Worm (Caenorhabditis elegans) whole organism, L2 larva: Measurements from ENCODE around the gene wht-7.

ENCODE experiments used
- C34F6.9 ChIP-seq: fragments of 150-350 bp; optimal IDR thresholded peaks from 2 replicates; lab custom pipeline; 2014; ENCODE audit warnings: missing biosample characterization, missing genetic modification characterization
- F13H6.1 ChIP-seq: sonication (generic microtip); optimal IDR thresholded peaks from 2 replicates; lab custom pipeline; 2016; ENCODE audit warnings: missing genetic modification characterization, missing compliant biosample characterization
- R02D3.7 ChIP-seq: fragments of 150-350 bp; optimal IDR thresholded peaks from 2 replicates; lab custom pipeline; 2014; ENCODE audit warnings: missing biosample characterization, missing genetic modification characterization
- Y55F3AM.14 ChIP-seq: fragments of 200-800 bp; sonication (Bioruptor generic); optimal IDR thresholded peaks from 2 replicates; lab custom pipeline; 2018; ENCODE audit warnings: mild to moderate bottlenecking, missing genetic modification characterization, missing compliant biosample characterization
- ZK546.5 ChIP-seq: sonication (generic microtip); optimal IDR thresholded peaks from 2 replicates; lab custom pipeline; 2017; ENCODE audit warnings: missing biosample characterization, missing genetic modification characterization
- alr-1 ChIP-seq: fragments of 150-350 bp; optimal IDR thresholded peaks from 2 replicates; lab custom pipeline; 2014; ENCODE audit warnings: missing biosample characterization, missing genetic modification characterization
- aly-2 ChIP-seq: fragments of 150-350 bp; optimal IDR thresholded peaks from 2 replicates; lab custom pipeline; 2014; ENCODE audit warnings: missing biosample characterization, missing genetic modification characterization
- ama-1 ChIP-seq: fragments of 150-350 bp; optimal IDR thresholded peaks from 2 replicates; lab custom pipeline; 2018; ENCODE audit warnings: inconsistent platforms
- blmp-1 ChIP-seq: sonication (generic microtip); optimal IDR thresholded peaks from 2 replicates; lab custom pipeline; 2017; ENCODE audit warnings: missing genetic modification characterization, mild to moderate bottlenecking, missing compliant biosample characterization, antibody characterized with exemption, moderate library complexity; ENCODE audit not compliant: insufficient read depth
- ceh-16 ChIP-seq: fragments of 150-350 bp; optimal IDR thresholded peaks from 2 replicates; lab custom pipeline; 2014; ENCODE audit warnings: missing biosample characterization, missing genetic modification characterization
- ceh-82 ChIP-seq: fragments of 150-350 bp; optimal IDR thresholded peaks from 2 replicates; lab custom pipeline; 2014; ENCODE audit warnings: missing biosample characterization, missing genetic modification characterization
- crh-2 ChIP-seq: sonication (generic microtip); optimal IDR thresholded peaks from 2 replicates; lab custom pipeline; 2017; ENCODE audit warnings: missing biosample characterization, missing genetic modification characterization
- dmd-4 ChIP-seq: sonication (generic microtip); optimal IDR thresholded peaks from 2 replicates; lab custom pipeline; 2017; ENCODE audit warnings: missing biosample characterization, missing genetic modification characterization
- egl-27 ChIP-seq: sonication (generic microtip); optimal IDR thresholded peaks from 3 replicates; lab custom pipeline; 2017; ENCODE audit warnings: missing biosample characterization, missing genetic modification reagents, missing genetic modification characterization
- elt-1 ChIP-seq: fragments of 150-350 bp; optimal IDR thresholded peaks from 2 replicates; lab custom pipeline; 2014; ENCODE audit warnings: missing biosample characterization, missing genetic modification characterization
- elt-3 ChIP-seq: sonication (generic microtip); optimal IDR thresholded peaks from 2 replicates; lab custom pipeline; 2017; ENCODE audit warnings: missing biosample characterization, missing genetic modification characterization
- fos-1 ChIP-seq: fragments of 150-350 bp; optimal IDR thresholded peaks from 2 replicates; lab custom pipeline; 2014; ENCODE audit warnings: missing biosample characterization, missing genetic modification characterization
- gmeb-1 ChIP-seq: fragments of 150-350 bp; optimal IDR thresholded peaks from 2 replicates; lab custom pipeline; 2014; ENCODE audit warnings: missing biosample characterization, missing genetic modification characterization
- lin-11 ChIP-seq: fragments of 150-350 bp; sonication (generic microtip); optimal IDR thresholded peaks from 2 replicates; lab custom pipeline; 2014; ENCODE audit warnings: missing biosample characterization, missing genetic modification characterization, inconsistent platforms, mixed read lengths
- lin-13 ChIP-seq: fragments of 150-350 bp; optimal IDR thresholded peaks from 2 replicates; lab custom pipeline; 2014; ENCODE audit warnings: missing biosample characterization, missing genetic modification reagents, missing genetic modification characterization
- lin-39 ChIP-seq: fragments of 150-350 bp; optimal IDR thresholded peaks from 2 replicates; lab custom pipeline; 2014; ENCODE audit warnings: missing biosample characterization, missing genetic modification reagents, missing genetic modification characterization
- lsy-2 ChIP-seq, 2 experiments: fragments of 150-350 bp in 1 of 2; sonication (generic microtip) in 1 of 2; optimal IDR thresholded peaks; 2 replicates each; lab custom pipeline; 2014 to 2017; ENCODE audit warnings: missing biosample characterization in 2 of 2, missing genetic modification characterization in 2 of 2
- mab-5 ChIP-seq: fragments of 150-350 bp; optimal IDR thresholded peaks from 2 replicates; lab custom pipeline; 2014; ENCODE audit warnings: missing biosample characterization, missing genetic modification characterization
- mbf-1 ChIP-seq: sonication (generic microtip); optimal IDR thresholded peaks from 2 replicates; lab custom pipeline; 2017; ENCODE audit warnings: missing biosample characterization, missing genetic modification characterization
- mdl-1 ChIP-seq, 2 experiments: fragments of 150-350 bp in 1 of 2; sonication (generic microtip) in 1 of 2; optimal IDR thresholded peaks; 2 replicates each; lab custom pipeline; 2017; ENCODE audit warnings: missing biosample characterization in 2 of 2, missing genetic modification characterization in 2 of 2
- nhr-10 ChIP-seq: sonication (generic microtip); optimal IDR thresholded peaks from 2 replicates; lab custom pipeline; 2017; ENCODE audit warnings: missing biosample characterization, missing genetic modification characterization
- nhr-11 ChIP-seq: fragments of 150-350 bp; optimal IDR thresholded peaks from 2 replicates; lab custom pipeline; 2014; ENCODE audit warnings: missing biosample characterization, missing genetic modification characterization
- nhr-12 ChIP-seq: fragments of 150-350 bp; optimal IDR thresholded peaks from 2 replicates; lab custom pipeline; 2014; ENCODE audit warnings: missing biosample characterization, missing genetic modification characterization
- nhr-129 ChIP-seq: fragments of 150-350 bp; optimal IDR thresholded peaks from 2 replicates; lab custom pipeline; 2014; ENCODE audit warnings: missing biosample characterization, missing genetic modification characterization
- nhr-21 ChIP-seq: fragments of 150-350 bp; optimal IDR thresholded peaks from 2 replicates; lab custom pipeline; 2014; ENCODE audit warnings: missing biosample characterization, missing genetic modification characterization
- nhr-23 ChIP-seq: fragments of 150-350 bp; optimal IDR thresholded peaks from 2 replicates; lab custom pipeline; 2014; ENCODE audit warnings: missing biosample characterization, missing genetic modification reagents, missing genetic modification characterization
- nhr-237 ChIP-seq: fragments of 150-350 bp; optimal IDR thresholded peaks from 2 replicates; lab custom pipeline; 2014; ENCODE audit warnings: missing biosample characterization, missing genetic modification characterization
- nhr-25 ChIP-seq: fragments of 150-350 bp; sonication (generic microtip); optimal IDR thresholded peaks from 3 replicates; lab custom pipeline; 2014; ENCODE audit warnings: missing biosample characterization, missing genetic modification characterization
- nhr-6 ChIP-seq: fragments of 150-350 bp; optimal IDR thresholded peaks from 2 replicates; lab custom pipeline; 2014; ENCODE audit warnings: missing biosample characterization, missing genetic modification characterization
- nhr-77 ChIP-seq: fragments of 150-350 bp; optimal IDR thresholded peaks from 2 replicates; lab custom pipeline; 2014; ENCODE audit warnings: missing biosample characterization, missing genetic modification characterization
- peb-1 ChIP-seq: fragments of 150-350 bp; optimal IDR thresholded peaks from 2 replicates; lab custom pipeline; 2014; ENCODE audit warnings: missing biosample characterization, missing genetic modification characterization
- sem-4 ChIP-seq: fragments of 150-350 bp; optimal IDR thresholded peaks from 2 replicates; lab custom pipeline; 2014; ENCODE audit warnings: missing biosample characterization, missing genetic modification reagents, missing genetic modification characterization
- skn-1 ChIP-seq: sonication (generic microtip); optimal IDR thresholded peaks from 2 replicates; lab custom pipeline; 2017; ENCODE audit warnings: missing biosample characterization, missing genetic modification characterization
- sma-3 ChIP-seq: sonication (generic microtip); optimal IDR thresholded peaks from 2 replicates; lab custom pipeline; 2016; ENCODE audit warnings: missing genetic modification reagents, missing genetic modification characterization, missing compliant biosample characterization
- sma-9 ChIP-seq, 2 experiments: fragments of 150-350 bp in 1 of 2; sonication (generic microtip) in 1 of 2; optimal IDR thresholded peaks; 2 replicates each; lab custom pipeline; 2014 to 2016; ENCODE audit warnings: missing genetic modification characterization in 2 of 2, mild to moderate bottlenecking in 1 of 2, missing biosample characterization in 1 of 2, missing compliant biosample characterization in 1 of 2, missing genetic modification reagents in 1 of 2, moderate library complexity in 1 of 2
- snpc-4 ChIP-seq: fragments of 150-350 bp; optimal IDR thresholded peaks from 2 replicates; lab custom pipeline; 2014; ENCODE audit warnings: missing biosample characterization, missing genetic modification characterization
- unc-39 ChIP-seq: fragments of 150-350 bp; optimal IDR thresholded peaks from 2 replicates; lab custom pipeline; 2014; ENCODE audit warnings: missing biosample characterization, missing genetic modification characterization
- unc-55 ChIP-seq: fragments of 150-350 bp; sonication (generic microtip); optimal IDR thresholded peaks from 3 replicates; lab custom pipeline; 2014; ENCODE audit warnings: missing biosample characterization, missing genetic modification reagents, missing genetic modification characterization
- unc-62 ChIP-seq: fragments of 150-350 bp; optimal IDR thresholded peaks from 2 replicates; lab custom pipeline; 2014; ENCODE audit warnings: missing biosample characterization, missing genetic modification reagents, missing genetic modification characterization
- zag-1 ChIP-seq: fragments of 150-350 bp; optimal IDR thresholded peaks from 2 replicates; lab custom pipeline; 2014; ENCODE audit warnings: missing biosample characterization, missing genetic modification characterization
- ztf-1 ChIP-seq: fragments of 200-800 bp; sonication (Bioruptor generic); conservative IDR thresholded peaks from 2 replicates; pipeline ENCODE4 v1.3.6; 2022; ENCODE audit warnings: missing genetic modification characterization, missing compliant biosample characterization
- ztf-11 ChIP-seq: sonication (generic microtip); optimal IDR thresholded peaks from 2 replicates; lab custom pipeline; 2017; ENCODE audit warnings: missing biosample characterization, missing genetic modification characterization
- ztf-4 ChIP-seq: fragments of 150-350 bp; optimal IDR thresholded peaks from 2 replicates; lab custom pipeline; 2014; ENCODE audit warnings: missing biosample characterization, missing genetic modification characterization

wht-7 gene

DNA sequence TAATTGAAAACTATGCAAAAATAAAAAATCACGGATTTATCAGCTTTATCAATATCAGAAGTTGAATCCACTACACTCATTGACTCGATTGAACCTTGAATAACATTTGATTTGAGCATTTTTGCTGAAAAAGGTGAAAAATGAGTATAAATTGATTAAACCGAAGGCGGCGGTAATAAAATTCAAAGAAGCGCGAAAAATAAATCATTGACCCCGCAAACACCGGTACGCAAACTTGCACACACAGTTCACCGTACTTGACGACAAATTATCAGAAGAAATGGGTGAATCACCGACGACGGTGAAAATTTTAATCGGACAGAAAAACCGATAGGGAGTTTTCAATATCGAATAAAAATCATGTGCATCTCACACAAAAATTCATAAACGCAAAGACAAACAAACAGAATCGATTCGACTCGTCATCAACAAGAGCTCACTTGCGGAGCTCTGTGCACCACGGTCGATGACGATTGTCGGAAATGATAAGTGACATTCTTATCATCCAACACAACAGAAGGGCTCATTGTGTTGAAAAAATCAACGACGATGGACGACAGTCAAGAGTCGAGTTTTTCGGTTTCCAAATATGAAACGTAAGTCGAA is at the start of gene wht-7, which contains the start of gene Y42G9A.1:
Gene wht-7 (minus strand): TSS at position 131 of the 606 bp plus-strand sequence.
Gene Y42G9A.1 (plus strand): TSS at position 495 of the 606 bp plus-strand sequence.
- TF ChIP-seq nhr-6 (tag; lab: Kevin White, UChicago) (no peak), nhr-12 (no peak), fos-1 (tag; lab: Kevin White, UChicago) (peak; percentile 67), R02D3.7 (tag; lab: Kevin White, UChicago) (no peak), F13H6.1 (tag; lab: Kevin White, UChicago) (no peak), aly-2 (tag; lab: Kevin White, UChicago) (no peak), peb-1 (no peak), dmd-4 (tag; lab: Kevin White, UChicago) (no peak), crh-2 (tag; lab: Kevin White, UChicago) (no peak), gmeb-1 (tag; lab: Kevin White, UChicago) (peak; percentile 10), nhr-237 (no peak)

DNA sequence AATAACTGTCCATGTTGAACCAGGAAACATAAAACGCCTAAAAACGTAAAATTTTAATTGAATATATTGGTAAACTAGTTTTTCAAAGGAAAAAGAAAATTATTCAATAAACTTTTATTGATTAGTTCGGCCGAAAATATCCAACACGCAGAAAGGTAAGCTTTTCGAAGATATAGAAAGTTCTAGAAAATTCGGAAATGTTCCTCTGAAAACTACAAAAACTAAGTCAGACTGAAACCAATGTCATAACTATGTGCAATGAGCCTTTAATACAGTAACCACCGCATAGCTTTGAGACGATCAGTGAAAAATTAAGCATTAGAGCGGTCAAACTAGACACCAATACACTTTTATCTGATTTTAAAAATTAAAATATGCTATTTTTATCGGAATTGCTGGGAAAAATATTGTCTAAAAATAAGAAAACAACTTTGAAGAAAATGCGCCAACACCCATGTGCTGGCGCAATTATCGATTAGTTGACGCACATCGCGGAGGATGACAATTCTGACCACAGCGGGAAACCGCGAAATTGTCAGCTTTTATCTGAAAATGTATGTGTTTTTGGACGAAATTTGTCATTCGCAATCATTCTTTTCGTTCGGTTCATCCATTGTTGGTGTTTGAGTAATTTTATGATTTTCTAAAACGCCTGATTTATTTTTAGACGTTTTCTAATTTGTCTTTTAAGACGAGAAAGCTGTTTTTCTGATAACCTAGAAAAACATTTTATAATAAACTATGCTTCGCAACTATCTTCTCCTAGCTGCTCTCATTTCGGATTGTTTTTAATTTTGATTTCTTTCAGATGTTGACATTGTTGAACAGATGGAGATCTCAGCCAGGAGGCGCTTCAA is 49.2 kb upstream of the wht-7 start, which contains the start of the genes C23G10.7 and rpn-2:
Gene C23G10.7 (minus strand): TSS at position 37 of the 857 bp plus-strand sequence.
Gene rpn-2 (plus strand): TSS at position 807 of the 857 bp plus-strand sequence.
- TF ChIP-seq unc-39 (tag; lab: Kevin White, UChicago) (no peak), nhr-12 (no peak), unc-55 (no peak), lsy-2 (tag; optimal IDR thresholded peaks at IDR 0.05; lab: Kevin White, UChicago) (peak; percentile 76 to 88), lin-39 (tag; lab: Kevin White, UChicago) (no peak), C34F6.9 (peak; percentile 87), nhr-10 (tag; lab: Kevin White, UChicago) (no peak), sma-3 (GFP tag; lab: Kevin White, UChicago) (peak; percentile 44), mbf-1 (tag; lab: Kevin White, UChicago) (no peak), nhr-21 (tag; lab: Kevin White, UChicago) (peak; percentile 20), egl-27 (tag; lab: Kevin White, UChicago) (peak; percentile 19), zag-1 (tag; lab: Kevin White, UChicago) (no peak), mdl-1 (tag; optimal IDR thresholded peaks at IDR 0.05; lab: Kevin White, UChicago) (no peak), sem-4 (tag; lab: Kevin White, UChicago) (no peak), F13H6.1 (tag; lab: Kevin White, UChicago) (peak; percentile 49), nhr-237 (no peak), ceh-16 (tag; lab: Kevin White, UChicago) (no peak), ztf-1 (no peak), aly-2 (tag; lab: Kevin White, UChicago) (no peak), nhr-77 (tag; lab: Kevin White, UChicago) (no peak), ZK546.5 (tag; lab: Kevin White, UChicago) (no peak), unc-62 (GFP tag; lab: Kevin White, UChicago) (no peak), nhr-25 (tag; lab: Kevin White, UChicago) (peak; percentile 61), ztf-4 (no peak), nhr-11 (tag; lab: Kevin White, UChicago) (no peak), peb-1 (no peak), nhr-129 (tag; lab: Kevin White, UChicago) (peak; percentile 49), Y55F3AM.14 (GFP tag; lab: Kevin White, UChicago) (no peak), alr-1 (tag; lab: Kevin White, UChicago) (no peak), nhr-23 (no peak), elt-1 (tag; lab: Kevin White, UChicago) (no peak), sma-9 (GFP tag; optimal IDR thresholded peaks at IDR 0.05; lab: Kevin White, UChicago) (peak; percentile 71), sma-9 (tag; optimal IDR thresholded peaks at IDR 0.05; lab: Kevin White, UChicago) (no peak), elt-3 (tag; lab: Kevin White, UChicago) (no peak), mab-5 (tag; lab: Kevin White, UChicago) (peak; percentile 3), skn-1 (tag; lab: Kevin White, UChicago) (peak; percentile 95), R02D3.7 (tag; lab: Kevin White, UChicago) (no peak), gmeb-1 (tag; lab: Kevin White, UChicago) (peak; percentile 73), nhr-6 (tag; lab: Kevin White, UChicago) (no peak), dmd-4 (tag; lab: Kevin White, UChicago) (no peak), blmp-1 (no peak), ceh-82 (no peak), lin-13 (GFP tag; lab: Kevin White, UChicago) (peak; percentile 45), fos-1 (tag; lab: Kevin White, UChicago) (peak; percentile 39), crh-2 (tag; lab: Kevin White, UChicago) (peak; percentile 46), snpc-4 (tag; lab: Kevin White, UChicago) (no peak), ztf-11 (no peak), lin-11 (tag; lab: Kevin White, UChicago) (peak; percentile 50), ama-1 (lab: Kevin White, UChicago) (peak; percentile 27)
